Worm (Caenorhabditis elegans) whole organism, L4/young adult: ENCODE measurements around the gene C06C6.7.

Experiments used
- dao-5 ChIP-seq: sonication (generic microtip); optimal IDR thresholded peaks from 2 replicates; lab custom pipeline; 2016; ENCODE audit warnings: missing genotype, missing genetic modification characterization, moderate library complexity, missing compliant biosample characterization
- him-1 ChIP-seq: sonication (generic microtip); optimal IDR thresholded peaks from 2 replicates; lab custom pipeline; 2016; ENCODE audit warnings: missing genotype, missing genetic modification reagents, missing genetic modification characterization, missing compliant biosample characterization

- TF ChIP-seq him-1 (no peak), dao-5 (tag; lab: Kevin White, UChicago) (no peak)
Observed at ce11 chrV:15957098-15957497, 34.9 kb upstream of the C06C6.7 start, which contains the start of gene F36G9.3.
